Fruit fly (Drosophila melanogaster) whole organism, embryonic: ENCODE results near the gene MED28.

ENCODE experiments used
- Atf6 ChIP-seq: fragments of 200-800 bp; sonication (Bioruptor generic); IDR thresholded peaks from 2 replicates; pipeline ENCODE4 v1.3.6; 2022; ENCODE audit warnings: missing biosample characterization, missing genetic modification characterization
- Bdp1 ChIP-seq: fragments of 200-800 bp; sonication (Bioruptor generic); optimal IDR thresholded peaks from 3 replicates; lab custom pipeline; 2016; ENCODE audit warnings: missing biosample characterization, missing genetic modification characterization
- C15 ChIP-seq: fragments of 200-800 bp; sonication (Bioruptor generic); IDR thresholded peaks from 3 replicates; pipeline ENCODE4 v1.3.6; 2022; ENCODE audit warnings: missing biosample characterization, missing genetic modification characterization
- CG10209 ChIP-seq: fragments of 200-800 bp; sonication (Bioruptor generic); optimal IDR thresholded peaks from 3 replicates; lab custom pipeline; 2017; ENCODE audit warnings: missing biosample characterization, mild to moderate bottlenecking, missing genetic modification characterization, missing genetic modification reagents
- CG1024 ChIP-seq: fragments of 200-800 bp; sonication (Bioruptor generic); IDR thresholded peaks from 2 replicates; pipeline ENCODE4 v1.3.6; 2022; ENCODE audit warnings: missing biosample characterization, missing genetic modification characterization
- CG11560 ChIP-seq: fragments of 200-800 bp; sonication (Bioruptor generic); IDR thresholded peaks from 3 replicates; pipeline ENCODE4 v1.3.6; 2022; ENCODE audit warnings: missing biosample characterization, missing genetic modification characterization
- CG11695 ChIP-seq: fragments of 200-800 bp; sonication (Bioruptor generic); IDR thresholded peaks from 3 replicates; pipeline ENCODE4 v1.3.6; 2022; ENCODE audit warnings: missing biosample characterization, missing genetic modification characterization
- CG12391 ChIP-seq: fragments of 200-800 bp; sonication (Bioruptor generic); optimal IDR thresholded peaks from 3 replicates; lab custom pipeline; 2018; ENCODE audit warnings: missing biosample characterization, mild to moderate bottlenecking, missing genetic modification characterization, moderate library complexity
- CG14050 ChIP-seq: fragments of 200-800 bp; sonication (Bioruptor generic); IDR thresholded peaks from 3 replicates; pipeline ENCODE4 v1.3.6; 2022; ENCODE audit warnings: missing biosample characterization, missing genetic modification characterization
- CG14860 ChIP-seq: fragments of 200-800 bp; sonication (Bioruptor generic); IDR thresholded peaks from 3 replicates; pipeline ENCODE4 v1.3.6; 2022; ENCODE audit warnings: missing biosample characterization, missing genetic modification characterization; ENCODE audit not compliant: partially characterized antibody
- CG1647 ChIP-seq: fragments of 200-800 bp; sonication (Bioruptor generic); optimal IDR thresholded peaks from 3 replicates; lab custom pipeline; 2016; ENCODE audit warnings: missing biosample characterization, missing genetic modification characterization
- CG17328 ChIP-seq: fragments of 200-800 bp; sonication (Bioruptor generic); IDR thresholded peaks from 2 replicates; pipeline ENCODE4 v1.3.6; 2022; ENCODE audit warnings: missing biosample characterization, missing genetic modification characterization
- CG18476 ChIP-seq: fragments of 200-800 bp; sonication (Bioruptor generic); optimal IDR thresholded peaks from 2 replicates; lab custom pipeline; 2016; ENCODE audit warnings: missing biosample characterization, mild to moderate bottlenecking, missing genetic modification characterization
- CG2712 ChIP-seq: fragments of 200-800 bp; optimal IDR thresholded peaks from 3 replicates; lab custom pipeline; 2019; ENCODE audit warnings: missing biosample characterization, mild to moderate bottlenecking, missing genetic modification characterization, moderate library complexity
- CG2889 ChIP-seq: fragments of 200-800 bp; sonication (Bioruptor generic); IDR thresholded peaks from 3 replicates; pipeline ENCODE4 v1.3.6; 2022; ENCODE audit warnings: missing biosample characterization, missing genetic modification characterization
- CG31224 ChIP-seq: fragments of 200-800 bp; sonication (Bioruptor generic); IDR thresholded peaks from 2 replicates; pipeline ENCODE4 v1.3.6; 2022; ENCODE audit warnings: missing biosample characterization, missing genetic modification characterization
- CG3163 ChIP-seq: fragments of 200-800 bp; sonication (Bioruptor generic); optimal IDR thresholded peaks from 3 replicates; lab custom pipeline; 2016; ENCODE audit warnings: missing biosample characterization, missing genetic modification characterization
- CG32772 ChIP-seq: fragments of 200-800 bp; sonication (Bioruptor generic); IDR thresholded peaks from 2 replicates; pipeline ENCODE4 v1.3.6; 2022; ENCODE audit warnings: missing biosample characterization, missing genetic modification characterization
- CG3281 ChIP-seq: fragments of 200-800 bp; sonication (Bioruptor generic); optimal IDR thresholded peaks from 3 replicates; lab custom pipeline; 2017; ENCODE audit warnings: missing biosample characterization, mild to moderate bottlenecking, missing genetic modification characterization
- CG33213 ChIP-seq: fragments of 200-800 bp; sonication (Bioruptor generic); optimal IDR thresholded peaks from 3 replicates; lab custom pipeline; 2016; ENCODE audit warnings: missing biosample characterization, missing genetic modification characterization
- CG5180 ChIP-seq: fragments of 200-800 bp; sonication (Bioruptor generic); optimal IDR thresholded peaks from 3 replicates; lab custom pipeline; 2017; ENCODE audit warnings: missing biosample characterization, missing genetic modification characterization, mild to moderate bottlenecking, moderate library complexity, missing genetic modification reagents
- CG7271 ChIP-seq: fragments of 200-800 bp; sonication (Bioruptor generic); optimal IDR thresholded peaks from 2 replicates; lab custom pipeline; 2018; ENCODE audit warnings: missing biosample characterization, mild to moderate bottlenecking, missing genetic modification characterization, moderate library complexity
- CG7556 ChIP-seq: fragments of 200-800 bp; sonication (Bioruptor generic); optimal IDR thresholded peaks from 2 replicates; lab custom pipeline; 2017; ENCODE audit warnings: missing biosample characterization, mild to moderate bottlenecking, missing genetic modification characterization
- Chrac-16 ChIP-seq: fragments of 200-800 bp; sonication (Bioruptor generic); optimal IDR thresholded peaks from 3 replicates; lab custom pipeline; 2016; ENCODE audit warnings: missing biosample characterization, missing genetic modification characterization
- D ChIP-seq, 2 experiments: fragments of 200-800 bp in 1 of 2; fragments of >200 bp in 1 of 2; sonication (Bioruptor generic) in 1 of 2; optimal IDR thresholded peaks; 2 replicates in 1 of 2; 3 replicates in 1 of 2; lab custom pipeline; 2017; ENCODE audit warnings: mild to moderate bottlenecking in 1 of 2, missing biosample characterization in 1 of 2, missing genetic modification characterization in 1 of 2, missing genetic modification reagents in 1 of 2
- Drgx ChIP-seq: fragments of 200-800 bp; sonication (Bioruptor generic); IDR thresholded peaks from 2 replicates; pipeline ENCODE4 v1.3.6; 2022; ENCODE audit warnings: missing biosample characterization, missing genetic modification characterization
- HLH4C ChIP-seq: fragments of 200-800 bp; sonication (Bioruptor generic); IDR thresholded peaks from 3 replicates; pipeline ENCODE4 v1.3.6; 2022; ENCODE audit warnings: missing biosample characterization, missing genetic modification characterization; ENCODE audit not compliant: partially characterized antibody
- Hand ChIP-seq: fragments of 200-800 bp; sonication (Bioruptor generic); optimal IDR thresholded peaks from 2 replicates; lab custom pipeline; 2017; ENCODE audit warnings: mild to moderate bottlenecking, missing biosample characterization, missing genetic modification reagents, missing genetic modification characterization
- Hr39 ChIP-seq: fragments of >200 bp; optimal IDR thresholded peaks from 2 replicates; lab custom pipeline; 2017
- Jarid2 ChIP-seq: fragments of 200-800 bp; sonication (Bioruptor generic); optimal IDR thresholded peaks from 3 replicates; lab custom pipeline; 2017; ENCODE audit warnings: mild to moderate bottlenecking, missing biosample characterization, missing genetic modification reagents, missing genetic modification characterization
- MTF-1 ChIP-seq: fragments of 200-800 bp; sonication (Bioruptor generic); optimal IDR thresholded peaks from 2 replicates; lab custom pipeline; 2018; ENCODE audit warnings: missing biosample characterization, mild to moderate bottlenecking, missing genetic modification characterization, borderline replicate concordance
- Mad ChIP-seq: fragments of 200-800 bp; sonication (Bioruptor generic); optimal IDR thresholded peaks from 2 replicates; lab custom pipeline; 2016; ENCODE audit warnings: missing biosample characterization, missing genetic modification characterization
- NFAT ChIP-seq: fragments of 200-800 bp; sonication (Bioruptor generic); IDR thresholded peaks from 2 replicates; pipeline ENCODE4 v1.3.6; 2022; ENCODE audit warnings: missing biosample characterization, missing genetic modification characterization
- Six4 ChIP-seq: fragments of 200-800 bp; sonication (Bioruptor generic); optimal IDR thresholded peaks from 2 replicates; lab custom pipeline; 2016; ENCODE audit warnings: missing biosample characterization, missing genetic modification characterization
- Ssrp ChIP-seq: fragments of 200-800 bp; sonication (Bioruptor generic); optimal IDR thresholded peaks from 2 replicates; lab custom pipeline; 2018; ENCODE audit warnings: missing biosample characterization, mild to moderate bottlenecking, missing genetic modification characterization, moderate library complexity
- az2 ChIP-seq: fragments of 200-800 bp; sonication (Bioruptor generic); optimal IDR thresholded peaks from 3 replicates; lab custom pipeline; 2016; ENCODE audit warnings: missing biosample characterization, missing genetic modification characterization
- chn ChIP-seq: fragments of 200-800 bp; sonication (Bioruptor generic); optimal IDR thresholded peaks from 2 replicates; lab custom pipeline; 2016; ENCODE audit warnings: missing biosample characterization, missing genetic modification characterization
- ken ChIP-seq: fragments of 200-800 bp; sonication (Bioruptor generic); IDR thresholded peaks from 3 replicates; pipeline ENCODE4 v1.3.6; 2022; ENCODE audit warnings: missing biosample characterization, missing genetic modification characterization
- nerfin-1 ChIP-seq: fragments of 200-800 bp; sonication (Bioruptor generic); optimal IDR thresholded peaks from 3 replicates; lab custom pipeline; 2019; ENCODE audit warnings: missing biosample characterization, mild to moderate bottlenecking, missing genetic modification characterization, moderate library complexity
- otp ChIP-seq: fragments of 200-800 bp; sonication (Bioruptor generic); IDR thresholded peaks from 3 replicates; pipeline ENCODE4, ENCODE4 v1.3.6; 2022; ENCODE audit warnings: missing biosample characterization, missing genetic modification characterization
- pfk ChIP-seq: fragments of 200-800 bp; sonication (Bioruptor generic); optimal IDR thresholded peaks from 2 replicates; lab custom pipeline; 2018; ENCODE audit warnings: missing biosample characterization, mild to moderate bottlenecking, missing genetic modification characterization, moderate library complexity
- rib ChIP-seq: fragments of 200-800 bp; sonication (Bioruptor generic); IDR thresholded peaks from 2 replicates; pipeline ENCODE4 v1.3.6; 2022; ENCODE audit warnings: missing biosample characterization, missing genetic modification characterization
- schlank ChIP-seq: fragments of 200-800 bp; sonication (Bioruptor generic); optimal IDR thresholded peaks from 2 replicates; lab custom pipeline; 2018; ENCODE audit warnings: missing biosample characterization, mild to moderate bottlenecking, missing genetic modification characterization
- shn ChIP-seq: fragments of 200-800 bp; sonication (Bioruptor generic); optimal IDR thresholded peaks from 3 replicates; lab custom pipeline; 2016; ENCODE audit warnings: missing biosample characterization, missing genetic modification characterization
- slp2 ChIP-seq: fragments of 200-800 bp; sonication (Bioruptor generic); optimal IDR thresholded peaks from 2 replicates; lab custom pipeline; 2016; ENCODE audit warnings: missing biosample characterization, missing genetic modification characterization
- sug ChIP-seq: fragments of 200-800 bp; optimal IDR thresholded peaks from 2 replicates; lab custom pipeline; 2019; ENCODE audit warnings: missing biosample characterization, mild to moderate bottlenecking, missing genetic modification characterization, moderate library complexity
- trh ChIP-seq: fragments of 200-800 bp; sonication (Bioruptor generic); optimal IDR thresholded peaks from 2 replicates; lab custom pipeline; 2016; ENCODE audit warnings: missing biosample characterization, missing genetic modification characterization
- tup ChIP-seq: fragments of 200-800 bp; sonication (Bioruptor generic); optimal IDR thresholded peaks from 2 replicates; lab custom pipeline; 2016; ENCODE audit warnings: missing biosample characterization, mild to moderate bottlenecking, missing genetic modification characterization, moderate library complexity

MED28 gene

DNA sequence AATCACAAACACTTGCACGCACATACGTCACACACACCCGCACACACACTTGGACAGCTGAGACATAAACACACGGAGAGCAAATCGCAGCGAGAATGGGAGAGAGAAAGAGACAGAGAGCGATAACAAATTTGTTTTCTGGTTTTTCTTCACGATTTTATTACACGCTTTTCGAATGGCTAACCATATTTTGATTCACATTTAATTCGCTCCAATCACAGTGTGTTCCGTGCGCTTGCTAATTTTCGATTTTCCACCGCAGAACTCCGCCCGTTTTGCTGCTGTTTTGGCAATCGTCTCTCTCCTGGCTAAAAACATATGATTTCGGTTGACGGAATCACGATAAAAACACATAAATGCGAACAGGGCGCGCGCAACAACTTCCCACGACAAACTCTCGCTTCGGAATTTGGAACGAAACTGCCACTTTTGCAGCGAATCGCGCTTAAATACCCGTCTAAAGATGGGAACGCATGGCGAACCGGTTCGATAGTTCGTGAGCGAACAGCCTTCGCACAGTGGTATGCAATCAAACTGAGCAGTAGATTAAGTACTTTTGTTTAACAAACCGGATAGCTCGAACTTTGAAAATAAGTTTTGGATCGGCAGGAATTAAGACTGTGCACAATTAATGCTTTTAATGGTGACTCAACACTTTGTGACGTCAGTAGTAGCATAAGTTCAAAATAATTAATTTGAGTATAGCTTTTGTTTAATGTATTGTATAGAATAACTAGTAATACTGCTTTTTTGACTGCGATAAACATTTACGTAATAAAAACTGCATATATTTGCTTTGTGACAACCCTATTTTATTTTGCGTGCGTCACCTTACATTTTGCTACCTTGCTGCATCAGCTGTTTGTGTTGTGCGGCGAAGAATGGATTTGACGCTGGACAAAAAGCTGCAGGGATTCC, 3.9 kb upstream of the MED28 start, which contains the start of the genes Fur1 and Vps33B (continued):
- TF ChIP-seq CG7556 (GFP tag; lab: Kevin White, UChicago) (peak; percentile 98), NFAT (GFP tag; lab: Robert Waterston, UW) (peak; percentile 90), Jarid2 (GFP tag; lab: Kevin White, UChicago) (peak; percentile 99), Bdp1 (GFP tag; lab: Kevin White, UChicago) (peak; percentile 94), az2 (GFP tag; lab: Kevin White, UChicago) (peak; percentile 98), CG10209 (GFP tag; lab: Kevin White, UChicago) (peak; percentile 97), rib (GFP tag; lab: Robert Waterston, UW) (peak; percentile 87), Hr39 (no peak), CG11695 (GFP tag; lab: Robert Waterston, UW) (peak; percentile 94), slp2 (peak; percentile 97), CG2889 (GFP tag; lab: Robert Waterston, UW) (peak; percentile 91), CG14860 (GFP tag; lab: Robert Waterston, UW) (peak; percentile 73), schlank (tag; lab: Kevin White, UChicago) (peak; percentile 89), CG1024 (peak; percentile 81), MTF-1 (GFP tag; lab: Kevin White, UChicago) (peak; percentile 83), CG7271 (tag; lab: Kevin White, UChicago) (peak; percentile 78), Atf6 (peak; percentile 96), CG2712 (tag; lab: Kevin White, UChicago) (peak; percentile 98), CG12391 (peak; percentile 98), CG14050 (peak; percentile 91), CG17328 (GFP tag; lab: Robert Waterston, UW) (peak; percentile 93), CG31224 (peak; percentile 86), HLH4C (GFP tag; lab: Robert Waterston, UW) (peak; percentile 79), Ssrp (tag; lab: Kevin White, UChicago) (peak; percentile 97), D (optimal IDR thresholded peaks at IDR 0.05; lab: Kevin White, UChicago) (no peak), D (GFP tag; optimal IDR thresholded peaks at IDR 0.05; lab: Kevin White, UChicago) (peak; percentile 95), CG33213 (peak; percentile 98), Six4 (GFP tag; lab: Kevin White, UChicago) (peak; percentile 98), CG11560 (tag; lab: Robert Waterston, UW) (no peak; the same call in 2 of the 3 replicates), CG5180 (GFP tag; lab: Kevin White, UChicago) (peak; percentile 83), otp (GFP tag; lab: Robert Waterston, UW) (peak; percentile 88), sug (tag; lab: Kevin White, UChicago) (peak; percentile 95), Hand (GFP tag; lab: Kevin White, UChicago) (peak; percentile 87), ken (GFP tag; lab: Robert Waterston, UW) (peak; percentile 90; the same call in 2 of the 3 replicates), Chrac-16 (GFP tag; lab: Kevin White, UChicago) (peak; percentile 98), CG1647 (GFP tag; lab: Kevin White, UChicago) (peak; percentile 98), C15 (GFP tag; lab: Robert Waterston, UW) (peak; percentile 86), Mad (GFP tag; lab: Kevin White, UChicago) (peak; percentile 98), trh (GFP tag; lab: Kevin White, UChicago) (peak; percentile 96), chn (GFP tag; lab: Kevin White, UChicago) (peak; percentile 99), tup (GFP tag; lab: Kevin White, UChicago) (peak; percentile 96), CG18476 (GFP tag; lab: Kevin White, UChicago) (peak; percentile 97), Drgx (GFP tag; lab: Robert Waterston, UW) (peak; percentile 95), CG3163 (GFP tag; lab: Kevin White, UChicago) (peak; percentile 90), nerfin-1 (tag; lab: Kevin White, UChicago) (peak; percentile 93), CG32772 (peak; percentile 95), CG3281 (GFP tag; lab: Kevin White, UChicago) (peak; percentile 96), pfk (GFP tag; lab: Kevin White, UChicago) (peak; percentile 62), shn (GFP tag; lab: Kevin White, UChicago) (peak; percentile 99)
